Worm (Caenorhabditis elegans): Measurements from ENCODE around the gene B0304.4.

DNA sequence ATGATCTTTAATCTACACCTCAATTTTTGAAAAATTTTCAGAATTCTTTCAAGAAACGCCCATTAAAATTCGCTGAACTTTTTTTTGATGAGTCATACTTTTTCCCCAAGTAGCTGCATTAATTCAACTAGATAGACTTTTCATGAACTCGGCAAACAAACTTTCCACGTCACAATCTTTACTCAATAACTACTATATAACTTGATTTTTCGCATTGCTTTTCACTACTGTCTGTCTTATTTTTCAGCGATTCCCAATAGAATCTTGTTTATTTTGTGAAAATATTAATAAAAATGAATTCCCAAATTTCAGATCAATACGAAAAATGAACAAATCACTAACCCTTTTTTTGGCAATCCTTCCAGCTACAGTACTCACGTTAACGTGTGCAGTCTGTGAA, 44.7 kb downstream of the B0304.4 start, which contains the start of gene T05C1.1:
- TF ChIP-seq lin-13 (GFP tag; optimal IDR thresholded peaks at IDR 0.05) (no peak), egl-27 (tag; optimal IDR thresholded peaks at IDR 0.05) (no peak), rnt-1 (tag; optimal IDR thresholded peaks at IDR 0.05) (no peak), snpc-4 (tag; optimal IDR thresholded peaks at IDR 0.05) (no peak), lsy-2 (tag; optimal IDR thresholded peaks at IDR 0.05) (no peak), nhr-20 (tag; optimal IDR thresholded peaks at IDR 0.05) (no peak), fos-1 (tag; optimal IDR thresholded peaks at IDR 0.05) (no peak), nhr-28 (tag; optimal IDR thresholded peaks at IDR 0.05) (no peak), lin-39 (tag; optimal IDR thresholded peaks at IDR 0.05) (no peak), ztf-11 (tag; optimal IDR thresholded peaks at IDR 0.05) (no peak), unc-30 (tag; optimal IDR thresholded peaks at IDR 0.05) (no peak), fkh-10 (GFP tag; optimal IDR thresholded peaks at IDR 0.05) (no peak), jun-1 (tag; optimal IDR thresholded peaks at IDR 0.05) (no peak)

Data from whole organism, L1 larva.